Worm (Caenorhabditis elegans) whole organism, midembryonic: ENCODE results near the gene T14G12.11.

Experiments
- T22C8.4 ChIP-seq: fragments of 200-800 bp; sonication (Bioruptor generic); IDR thresholded peaks from 2 replicates; pipeline ENCODE4 v1.3.6; 2022; ENCODE audit warnings: missing genetic modification characterization, missing compliant biosample characterization
- cog-1 ChIP-seq: sonication (generic microtip); optimal IDR thresholded peaks from 2 replicates; lab custom pipeline; 2016; ENCODE audit warnings: missing genetic modification characterization, missing compliant biosample characterization
- flt-1 ChIP-seq: fragments of 200-800 bp; sonication (Bioruptor generic); IDR thresholded peaks from 2 replicates; pipeline ENCODE4 v1.3.6; 2022; ENCODE audit warnings: missing genetic modification characterization, missing compliant biosample characterization
- med-1 ChIP-seq: sonication (generic microtip); optimal IDR thresholded peaks from 2 replicates; lab custom pipeline; 2017; ENCODE audit warnings: missing genetic modification characterization, mild to moderate bottlenecking, missing compliant biosample characterization, antibody characterized with exemption, missing genetic modification reagents; ENCODE audit not compliant: insufficient read depth
- tab-1 ChIP-seq: fragments of 200-800 bp; sonication (Bioruptor generic); IDR thresholded peaks from 2 replicates; pipeline ENCODE4 v1.3.6; 2022; ENCODE audit warnings: missing genetic modification characterization, missing compliant biosample characterization
- ztf-23 ChIP-seq: fragments of 200-800 bp; sonication (Bioruptor generic); IDR thresholded peaks from 2 replicates; pipeline ENCODE4 v1.3.6; 2022; ENCODE audit warnings: missing genetic modification reagents, missing genetic modification characterization, missing compliant biosample characterization

DNA sequence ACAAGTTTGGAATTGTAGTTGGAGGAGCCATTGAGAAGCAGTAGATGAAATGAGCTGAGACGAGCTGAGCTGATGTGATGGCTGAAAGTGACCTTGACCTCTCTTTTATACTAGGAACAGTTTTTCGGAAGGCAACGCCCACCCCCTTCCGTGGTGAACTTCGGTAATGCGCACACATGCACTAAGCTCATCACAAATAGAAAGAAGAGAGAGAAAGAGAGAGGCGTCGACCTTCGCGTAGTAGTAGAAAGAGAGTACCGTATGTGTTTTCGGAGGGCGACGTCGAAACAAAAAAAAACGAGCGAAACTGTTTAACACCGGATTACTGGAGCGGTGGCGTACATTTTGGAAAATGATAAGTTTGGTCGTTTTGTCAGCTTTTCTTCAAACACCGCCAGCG is 18.7 kb upstream of the T14G12.11 start, which contains the start of gene marg-1:
- TF ChIP-seq tab-1 (no peak), med-1 (GFP tag; lab: Kevin White, UChicago) (no peak), ztf-23 (GFP tag; lab: Robert Waterston, UW) (no peak), flt-1 (GFP tag; lab: Robert Waterston, UW) (no peak), cog-1 (tag; lab: Kevin White, UChicago) (no peak), T22C8.4 (GFP tag; lab: Robert Waterston, UW) (no peak)
